Worm (Caenorhabditis elegans) whole organism, midembryonic: ENCODE measurements around the gene F20D6.6.

ENCODE experiments used
- T22C8.4 ChIP-seq: fragments of 200-800 bp; sonication (Bioruptor generic); IDR thresholded peaks from 2 replicates; pipeline ENCODE4 v1.3.6; 2022; ENCODE audit warnings: missing genetic modification characterization, missing compliant biosample characterization
- cog-1 ChIP-seq: sonication (generic microtip); optimal IDR thresholded peaks from 2 replicates; lab custom pipeline; 2016; ENCODE audit warnings: missing genetic modification characterization, missing compliant biosample characterization
- flt-1 ChIP-seq: fragments of 200-800 bp; sonication (Bioruptor generic); IDR thresholded peaks from 2 replicates; pipeline ENCODE4 v1.3.6; 2022; ENCODE audit warnings: missing genetic modification characterization, missing compliant biosample characterization
- klf-2 ChIP-seq: fragments of 200-800 bp; sonication (Bioruptor generic); conservative IDR thresholded peaks from 2 replicates; pipeline ENCODE4 v1.3.6; 2022; ENCODE audit warnings: missing genetic modification reagents, missing genetic modification characterization, missing compliant biosample characterization
- med-1 ChIP-seq: sonication (generic microtip); optimal IDR thresholded peaks from 2 replicates; lab custom pipeline; 2017; ENCODE audit warnings: missing genetic modification characterization, mild to moderate bottlenecking, missing compliant biosample characterization, antibody characterized with exemption, missing genetic modification reagents; ENCODE audit not compliant: insufficient read depth
- ref-1 ChIP-seq: fragments of 200-800 bp; sonication (Bioruptor generic); conservative IDR thresholded peaks from 2 replicates; pipeline ENCODE4 v1.3.6; 2022; ENCODE audit warnings: missing genetic modification reagents, missing genetic modification characterization, missing compliant biosample characterization
- tab-1 ChIP-seq: fragments of 200-800 bp; sonication (Bioruptor generic); IDR thresholded peaks from 2 replicates; pipeline ENCODE4 v1.3.6; 2022; ENCODE audit warnings: missing genetic modification characterization, missing compliant biosample characterization
- ztf-23 ChIP-seq: fragments of 200-800 bp; sonication (Bioruptor generic); IDR thresholded peaks from 2 replicates; pipeline ENCODE4 v1.3.6; 2022; ENCODE audit warnings: missing genetic modification reagents, missing genetic modification characterization, missing compliant biosample characterization
- ztf-29 ChIP-seq: fragments of 200-800 bp; sonication (Bioruptor generic); IDR thresholded peaks from 2 replicates; pipeline ENCODE4 v1.3.6; 2022; ENCODE audit warnings: missing genetic modification reagents, missing genetic modification characterization, missing compliant biosample characterization

Gene F20D6.6

DNA sequence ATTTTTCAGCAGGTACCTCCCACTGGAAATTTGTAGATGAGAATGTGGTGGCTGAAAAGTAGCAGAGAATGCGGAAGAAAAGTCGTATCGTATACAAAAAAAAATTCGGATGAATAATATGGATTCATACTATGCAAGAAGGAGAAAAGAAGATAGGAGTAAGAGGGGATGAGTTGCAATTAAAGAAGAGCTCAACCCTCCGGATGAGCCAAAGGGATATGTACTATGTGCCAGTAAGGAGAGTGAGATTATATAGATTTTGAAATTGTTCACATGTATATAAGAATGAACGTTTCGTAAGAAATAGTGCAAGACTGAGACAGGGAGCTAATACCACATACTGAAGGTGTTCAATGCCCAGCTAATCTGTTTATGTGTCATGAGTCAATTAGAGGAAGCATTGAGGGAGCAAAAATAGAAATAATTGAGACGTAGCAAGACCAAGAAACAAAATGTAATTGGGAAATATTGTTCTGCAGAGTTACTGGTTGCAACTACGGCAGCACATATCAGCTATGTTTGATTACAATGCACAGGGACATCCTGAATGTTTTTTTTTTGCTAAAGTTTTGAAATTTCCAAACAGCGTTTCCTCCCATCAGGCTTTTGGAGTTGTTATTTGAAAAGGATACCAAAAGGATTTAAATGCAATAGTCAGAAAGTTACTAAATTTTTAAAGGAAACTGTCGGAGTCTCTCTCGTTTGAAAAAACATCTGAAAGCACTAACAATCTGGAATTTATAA is 8.7 kb downstream of the F20D6.6 start, which contains the start of gene F20D6.8:
F20D6.8 (minus strand) TSS at position 51 of the 744 bp plus-strand sequence.
- no peak for TF ChIP-seq flt-1
- TF ChIP-seq ztf-29 (GFP tag; lab: Robert Waterston, UW): no peak
- TF ChIP-seq klf-2 (GFP tag; lab: Robert Waterston, UW): no peak
- TF ChIP-seq T22C8.4 (GFP tag; lab: Robert Waterston, UW): no peak
- TF ChIP-seq med-1: no peak
- TF ChIP-seq cog-1 (tag; lab: Kevin White, UChicago): no peak
- no peak for TF ChIP-seq ref-1
- TF ChIP-seq tab-1 (GFP tag; lab: Robert Waterston, UW): no peak
- TF ChIP-seq ztf-23 (GFP tag; lab: Robert Waterston, UW): no peak

DNA sequence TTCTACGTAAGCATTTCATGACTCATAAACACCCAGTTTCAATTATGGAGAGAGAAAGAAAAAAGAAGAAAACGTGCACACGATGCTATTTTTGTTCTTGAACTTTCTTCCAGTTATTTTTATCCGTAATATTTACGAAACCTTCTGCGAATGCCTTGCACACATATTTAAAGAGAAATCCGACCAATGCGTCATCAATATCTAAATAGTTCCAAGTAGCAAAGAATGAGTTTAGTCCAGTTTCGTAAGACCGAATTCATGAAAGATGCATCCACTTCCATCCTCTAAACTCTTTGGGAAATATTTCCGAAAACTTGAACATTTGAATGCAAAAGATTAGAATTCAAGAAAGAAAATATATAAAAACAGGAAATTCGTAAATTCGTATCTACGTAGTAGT is 9.4 kb downstream of the F20D6.6 start:
- TF ChIP-seq tab-1 (GFP tag; lab: Robert Waterston, UW) (no peak), T22C8.4 (GFP tag; lab: Robert Waterston, UW) (no peak), med-1 (no peak), ztf-29 (GFP tag; lab: Robert Waterston, UW) (no peak), ref-1 (no peak), ztf-23 (GFP tag; lab: Robert Waterston, UW) (no peak), klf-2 (GFP tag; lab: Robert Waterston, UW) (no peak), cog-1 (tag; lab: Kevin White, UChicago) (no peak), flt-1 (no peak)

DNA sequence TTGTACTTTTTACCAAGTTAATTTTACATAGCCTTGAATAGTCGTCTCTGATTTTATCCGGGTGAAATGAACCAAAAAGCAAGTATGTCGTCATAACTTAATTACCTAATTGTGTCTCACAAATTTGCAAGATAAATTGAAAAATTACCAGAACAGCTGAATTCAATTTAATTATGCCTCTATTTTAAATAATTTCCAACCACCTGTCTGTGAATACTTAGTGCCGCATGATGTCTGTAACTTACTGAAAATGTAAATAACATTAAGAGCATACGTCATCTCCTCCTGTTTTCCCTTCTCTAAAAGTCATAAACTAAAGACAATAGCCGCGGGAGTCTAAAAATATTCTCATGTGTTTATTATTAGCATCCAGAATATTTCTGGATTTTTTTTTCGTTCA is 10.6 kb downstream of the F20D6.6 start:
- TF ChIP-seq cog-1 (tag; lab: Kevin White, UChicago) (no peak), klf-2 (GFP tag; lab: Robert Waterston, UW) (no peak), flt-1 (no peak), ztf-29 (GFP tag; lab: Robert Waterston, UW) (no peak), med-1 (no peak), ref-1 (no peak), tab-1 (GFP tag; lab: Robert Waterston, UW) (no peak), ztf-23 (GFP tag; lab: Robert Waterston, UW) (no peak), T22C8.4 (GFP tag; lab: Robert Waterston, UW) (no peak)

DNA sequence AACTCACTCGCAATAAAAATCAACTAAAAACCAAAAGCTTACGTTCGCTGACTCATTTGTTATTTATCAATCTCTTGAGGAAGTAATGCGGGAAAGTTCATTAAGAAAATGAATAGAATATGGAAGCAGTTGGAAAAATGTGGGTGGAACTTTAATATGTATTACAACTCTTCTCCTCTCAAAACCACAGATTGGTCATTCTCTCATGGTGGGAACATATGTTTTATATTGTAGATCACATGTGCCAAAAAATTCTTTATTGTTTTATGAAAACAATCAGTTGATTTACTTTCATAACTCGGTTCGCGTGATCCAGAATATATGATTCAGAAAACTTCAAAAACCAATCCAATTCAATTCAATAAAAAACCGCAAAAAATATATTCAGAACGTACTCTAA is 12.0 kb downstream of the F20D6.6 start:
- TF ChIP-seq cog-1 (tag; lab: Kevin White, UChicago): no peak

DNA sequence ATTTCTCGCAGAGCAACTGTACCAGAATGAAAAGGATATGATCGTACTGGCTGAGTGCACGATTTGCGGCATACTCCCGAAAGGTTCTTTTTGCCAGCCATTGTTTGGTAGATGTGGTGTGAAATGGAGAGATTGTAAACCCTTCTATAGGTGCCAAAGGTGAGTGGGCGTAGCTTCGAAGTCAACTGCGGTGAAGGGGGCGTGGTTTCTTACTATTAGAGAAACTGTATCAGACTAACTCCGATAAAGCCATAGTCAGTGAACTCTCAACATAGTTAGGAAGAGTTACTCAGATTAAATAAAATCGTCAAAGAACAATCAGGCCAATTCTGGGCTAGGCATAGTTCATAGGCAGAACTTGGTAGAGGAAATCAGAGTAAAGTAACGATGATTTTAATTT is 17.6 kb downstream of the F20D6.6 start, which contains the start of gene F20D6.9:
F20D6.9 (minus strand) TSS at position 101 of the 400 bp plus-strand sequence.
- TF ChIP-seq ref-1 (no peak), ztf-23 (GFP tag; lab: Robert Waterston, UW) (no peak), ztf-29 (GFP tag; lab: Robert Waterston, UW) (no peak), klf-2 (GFP tag; lab: Robert Waterston, UW) (no peak), cog-1 (tag; lab: Kevin White, UChicago) (no peak), T22C8.4 (GFP tag; lab: Robert Waterston, UW) (no peak), med-1 (no peak), flt-1 (no peak), tab-1 (GFP tag; lab: Robert Waterston, UW) (no peak)

DNA sequence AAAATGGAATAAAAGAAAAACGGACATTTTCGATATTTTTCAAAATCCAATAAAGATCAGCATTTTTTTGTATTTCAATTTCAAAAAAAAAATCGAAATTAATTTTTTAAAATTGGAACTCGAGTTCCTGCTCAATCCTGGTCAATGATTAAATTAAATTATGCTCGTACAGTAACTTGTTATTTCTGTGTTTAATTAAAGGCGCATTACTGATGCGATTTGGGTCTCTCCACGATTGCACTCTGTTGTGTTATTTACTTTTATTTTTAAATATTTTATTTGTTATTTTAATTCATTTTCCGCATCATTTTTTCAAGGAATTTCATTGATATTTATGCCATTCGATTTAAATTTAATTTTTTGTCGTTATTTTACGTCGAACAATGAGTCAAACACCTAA is 18.6 kb downstream of the F20D6.6 start:
- no peak for TF ChIP-seq klf-2 (GFP tag; lab: Robert Waterston, UW)
- no peak for TF ChIP-seq T22C8.4 (GFP tag; lab: Robert Waterston, UW)
- TF ChIP-seq med-1: no peak
- TF ChIP-seq ztf-29 (GFP tag; lab: Robert Waterston, UW): no peak
- no peak for TF ChIP-seq tab-1 (GFP tag; lab: Robert Waterston, UW)
- TF ChIP-seq cog-1 (tag; lab: Kevin White, UChicago): no peak
- TF ChIP-seq ref-1: no peak
- no peak for TF ChIP-seq flt-1
- no peak for TF ChIP-seq ztf-23 (GFP tag; lab: Robert Waterston, UW)

DNA sequence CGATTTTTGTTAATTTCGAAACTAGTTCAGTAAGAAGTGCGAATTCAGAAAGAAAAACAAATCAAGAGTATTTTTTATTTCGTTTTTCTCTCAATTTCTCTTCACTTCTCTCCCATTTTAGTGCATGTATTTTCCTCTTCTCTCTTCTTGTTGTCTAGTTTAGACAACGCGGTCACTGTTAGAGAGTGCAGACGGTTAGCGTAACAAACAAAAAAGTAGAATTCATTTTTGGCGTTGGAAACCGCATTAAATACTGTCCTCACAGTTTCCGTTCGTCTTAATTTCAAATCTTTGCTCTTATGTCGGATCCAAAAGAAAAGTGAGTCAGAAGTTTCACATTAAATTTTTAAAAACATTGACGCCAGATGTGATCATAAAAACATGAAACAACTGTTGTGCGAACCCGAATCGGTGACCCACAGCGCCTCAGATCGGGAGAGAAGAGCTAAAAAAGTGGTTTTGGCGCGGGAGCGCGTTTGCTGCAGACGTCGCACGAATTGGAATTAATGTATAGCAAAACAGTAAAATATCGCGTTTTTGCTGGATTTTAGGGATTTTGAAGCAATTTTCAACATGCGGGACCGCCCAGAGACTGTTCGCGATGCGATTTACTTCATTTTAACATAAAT is 19.3 kb downstream of the F20D6.6 start, which contains the start of gene srp-7:
srp-7 (plus strand) TSS at position 213 of the 629 bp plus-strand sequence.
- TF ChIP-seq ztf-29 (GFP tag; lab: Robert Waterston, UW) (no peak), ztf-23 (GFP tag; lab: Robert Waterston, UW) (no peak), klf-2 (GFP tag; lab: Robert Waterston, UW) (no peak), tab-1 (GFP tag; lab: Robert Waterston, UW) (no peak), ref-1 (no peak)

DNA sequence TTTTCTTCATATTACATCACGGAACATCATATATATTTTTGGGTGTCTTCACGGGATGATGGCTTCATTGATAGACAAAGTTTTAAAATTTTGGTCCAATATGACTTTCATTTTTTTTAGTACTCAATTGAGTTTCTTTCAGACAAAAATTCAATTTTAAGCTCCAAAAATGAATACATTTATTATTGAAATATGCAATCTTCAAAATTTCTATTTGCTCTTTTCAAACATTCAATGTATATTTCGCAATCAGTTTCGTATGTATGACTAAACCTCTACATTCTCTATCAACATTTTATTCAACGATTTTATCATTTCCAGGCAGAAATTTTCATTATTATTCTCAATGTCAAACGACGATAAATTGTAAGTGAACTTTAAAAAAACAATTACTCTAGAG is 23.7 kb downstream of the F20D6.6 start, which contains the start of gene srp-8:
srp-8 (plus strand) TSS at position 301 of the 400 bp plus-strand sequence.
- TF ChIP-seq flt-1 (no peak), cog-1 (tag; lab: Kevin White, UChicago) (no peak), ztf-23 (GFP tag; lab: Robert Waterston, UW) (no peak), T22C8.4 (GFP tag; lab: Robert Waterston, UW) (no peak), tab-1 (GFP tag; lab: Robert Waterston, UW) (no peak), ztf-29 (GFP tag; lab: Robert Waterston, UW) (no peak), klf-2 (GFP tag; lab: Robert Waterston, UW) (no peak), med-1 (no peak), ref-1 (no peak)

DNA sequence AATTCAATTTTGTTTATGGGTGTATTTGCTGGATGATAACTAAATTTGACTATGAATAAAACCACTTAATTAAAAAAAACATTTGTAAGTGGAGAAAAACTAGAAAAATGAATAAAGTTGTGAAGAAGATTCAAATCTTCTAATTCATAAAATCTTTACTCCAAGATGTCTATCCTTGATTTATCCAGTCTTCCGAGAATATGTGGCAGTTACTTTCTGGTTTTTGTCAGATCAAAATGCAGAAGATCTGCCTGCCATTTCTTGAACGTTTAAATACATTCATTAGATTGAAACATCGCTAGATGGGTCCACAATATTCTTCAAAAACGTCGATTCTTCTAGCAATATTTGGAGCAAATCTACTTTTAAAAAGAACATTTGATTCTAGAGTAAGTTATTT is 26.0 kb downstream of the F20D6.6 start, which contains the start of gene F20D6.2:
F20D6.2 (plus strand) TSS at position 301 of the 400 bp plus-strand sequence.
- TF ChIP-seq med-1 (no peak), ztf-29 (GFP tag; lab: Robert Waterston, UW) (no peak), ref-1 (no peak), klf-2 (GFP tag; lab: Robert Waterston, UW) (no peak), T22C8.4 (GFP tag; lab: Robert Waterston, UW) (no peak), tab-1 (GFP tag; lab: Robert Waterston, UW) (no peak), ztf-23 (GFP tag; lab: Robert Waterston, UW) (no peak), cog-1 (tag; lab: Kevin White, UChicago) (no peak), flt-1 (no peak)
